Worm (Caenorhabditis elegans) whole organism, midembryonic: Measurements from ENCODE around the gene EGAP2.2.
A peak's percentile ranks its signal among the peaks of the same experiment; 100 is the strongest.

ENCODE experiments used
- T22C8.4 ChIP-seq: fragments of 200-800 bp; sonication (Bioruptor generic); IDR thresholded peaks from 2 replicates; pipeline ENCODE4 v1.3.6; 2022; ENCODE audit warnings: missing genetic modification characterization, missing compliant biosample characterization
- cog-1 ChIP-seq: sonication (generic microtip); optimal IDR thresholded peaks from 2 replicates; lab custom pipeline; 2016; ENCODE audit warnings: missing genetic modification characterization, missing compliant biosample characterization
- flt-1 ChIP-seq: fragments of 200-800 bp; sonication (Bioruptor generic); IDR thresholded peaks from 2 replicates; pipeline ENCODE4 v1.3.6; 2022; ENCODE audit warnings: missing genetic modification characterization, missing compliant biosample characterization
- klf-2 ChIP-seq: fragments of 200-800 bp; sonication (Bioruptor generic); conservative IDR thresholded peaks from 2 replicates; pipeline ENCODE4 v1.3.6; 2022; ENCODE audit warnings: missing genetic modification reagents, missing genetic modification characterization, missing compliant biosample characterization
- med-1 ChIP-seq: sonication (generic microtip); optimal IDR thresholded peaks from 2 replicates; lab custom pipeline; 2017; ENCODE audit warnings: missing genetic modification characterization, mild to moderate bottlenecking, missing compliant biosample characterization, antibody characterized with exemption, missing genetic modification reagents; ENCODE audit not compliant: insufficient read depth
- ref-1 ChIP-seq: fragments of 200-800 bp; sonication (Bioruptor generic); conservative IDR thresholded peaks from 2 replicates; pipeline ENCODE4 v1.3.6; 2022; ENCODE audit warnings: missing genetic modification reagents, missing genetic modification characterization, missing compliant biosample characterization
- tab-1 ChIP-seq: fragments of 200-800 bp; sonication (Bioruptor generic); IDR thresholded peaks from 2 replicates; pipeline ENCODE4 v1.3.6; 2022; ENCODE audit warnings: missing genetic modification characterization, missing compliant biosample characterization
- ztf-23 ChIP-seq: fragments of 200-800 bp; sonication (Bioruptor generic); IDR thresholded peaks from 2 replicates; pipeline ENCODE4 v1.3.6; 2022; ENCODE audit warnings: missing genetic modification reagents, missing genetic modification characterization, missing compliant biosample characterization
- ztf-29 ChIP-seq: fragments of 200-800 bp; sonication (Bioruptor generic); IDR thresholded peaks from 2 replicates; pipeline ENCODE4 v1.3.6; 2022; ENCODE audit warnings: missing genetic modification reagents, missing genetic modification characterization, missing compliant biosample characterization

EGAP2.2 gene

ce11 chrII:5228662-5229061 is 1.0 kb upstream of the EGAP2.2 start:
- TF ChIP-seq tab-1 (GFP tag; lab: Robert Waterston, UW) (0 out of 2 replicates have a peak, but pooled peaks have one; percentile 41), med-1 (GFP tag; lab: Kevin White, UChicago) (no peak)

- TF ChIP-seq ref-1 (no peak), T22C8.4 (0 out of 2 replicates have a peak, but pooled peaks have one; percentile 34), klf-2 (no peak), cog-1 (no peak), flt-1 (GFP tag; lab: Robert Waterston, UW) (peak; percentile 49; the same call in 1 of the 2 replicates), ztf-29 (no peak), ztf-23 (GFP tag; lab: Robert Waterston, UW) (no peak), med-1 (GFP tag; lab: Kevin White, UChicago) (no peak)
Observed at ce11 chrII:5231111-5231510, 1.4 kb downstream of the EGAP2.2 start, which contains the start of gene EGAP2.1. Gene EGAP2.1, plus strand, starts transcription at chrII:5231411.

ce11 chrII:5234728-5235127 is 5.0 kb downstream of the EGAP2.2 start:
- TF ChIP-seq klf-2, result no peak
- no peak for TF ChIP-seq ztf-23 (GFP tag; lab: Robert Waterston, UW)
- no peak for TF ChIP-seq cog-1
- TF ChIP-seq ref-1, result no peak
- no peak for TF ChIP-seq ztf-29
- TF ChIP-seq T22C8.4, result no peak
- TF ChIP-seq tab-1 (GFP tag; lab: Robert Waterston, UW), result no peak
- TF ChIP-seq med-1 (GFP tag; lab: Kevin White, UChicago), result no peak
- no peak for TF ChIP-seq flt-1 (GFP tag; lab: Robert Waterston, UW)

- TF ChIP-seq tab-1 (GFP tag; lab: Robert Waterston, UW) (no peak), cog-1 (no peak), ztf-23 (GFP tag; lab: Robert Waterston, UW) (no peak), T22C8.4 (no peak), med-1 (GFP tag; lab: Kevin White, UChicago) (no peak), klf-2 (no peak), ref-1 (no peak), ztf-29 (no peak), flt-1 (GFP tag; lab: Robert Waterston, UW) (no peak)
Observed at ce11 chrII:5235758-5236157, 6.1 kb downstream of the EGAP2.2 start, which contains the start of gene pho-1. Gene pho-1, minus strand, starts transcription at chrII:5235846.

ce11 chrII:5237699-5238098 is 8.0 kb downstream of the EGAP2.2 start:
- TF ChIP-seq tab-1 (GFP tag; lab: Robert Waterston, UW), result no peak
- peak; percentile 56; the same call in 1 of the 2 replicates for TF ChIP-seq ztf-23 (GFP tag; lab: Robert Waterston, UW)
- TF ChIP-seq cog-1, result no peak
- TF ChIP-seq flt-1 (GFP tag; lab: Robert Waterston, UW), result peak; percentile 72
- no peak for TF ChIP-seq med-1 (GFP tag; lab: Kevin White, UChicago)
- no peak for TF ChIP-seq klf-2
- 0 out of 2 replicates have a peak, but pooled peaks have one; percentile 15 for TF ChIP-seq ref-1
- no peak for TF ChIP-seq T22C8.4
- peak; percentile 62; the same call in 1 of the 2 replicates for TF ChIP-seq ztf-29

ce11 chrII:5238366-5238765 is 8.7 kb downstream of the EGAP2.2 start, which contains the start of gene pho-4:
Gene pho-4, minus strand, starts transcription at chrII:5238466.
- TF ChIP-seq T22C8.4, result no peak
- TF ChIP-seq ref-1, result no peak
- no peak for TF ChIP-seq flt-1 (GFP tag; lab: Robert Waterston, UW)
- no peak for TF ChIP-seq ztf-23 (GFP tag; lab: Robert Waterston, UW)
- no peak for TF ChIP-seq med-1 (GFP tag; lab: Kevin White, UChicago)

- TF ChIP-seq med-1 (GFP tag; lab: Kevin White, UChicago) (no peak), T22C8.4 (no peak), klf-2 (no peak), flt-1 (GFP tag; lab: Robert Waterston, UW) (no peak), cog-1 (no peak), ztf-29 (no peak), ref-1 (no peak), tab-1 (GFP tag; lab: Robert Waterston, UW) (no peak), ztf-23 (GFP tag; lab: Robert Waterston, UW) (no peak)
Observed at ce11 chrII:5241560-5241959, 11.9 kb downstream of the EGAP2.2 start, which contains the start of gene T16D1.1. Gene T16D1.1, minus strand, starts transcription at chrII:5241660.

ce11 chrII:5246791-5247361 is 17.2 kb downstream of the EGAP2.2 start, which contains the start of gene ptr-6:
Gene ptr-6, minus strand, starts transcription at chrII:5246837.
- no peak for TF ChIP-seq ref-1
- no peak for TF ChIP-seq ztf-29
- TF ChIP-seq T22C8.4, result no peak
- no peak for TF ChIP-seq med-1 (GFP tag; lab: Kevin White, UChicago)
- no peak for TF ChIP-seq flt-1 (GFP tag; lab: Robert Waterston, UW)
- TF ChIP-seq ztf-23 (GFP tag; lab: Robert Waterston, UW), result no peak
- TF ChIP-seq klf-2, result no peak
- TF ChIP-seq cog-1, result no peak
- TF ChIP-seq tab-1 (GFP tag; lab: Robert Waterston, UW), result no peak

- TF ChIP-seq T22C8.4, result no peak
- no peak for TF ChIP-seq med-1 (GFP tag; lab: Kevin White, UChicago)
- TF ChIP-seq ztf-23 (GFP tag; lab: Robert Waterston, UW), result no peak
- no peak for TF ChIP-seq klf-2
- no peak for TF ChIP-seq tab-1 (GFP tag; lab: Robert Waterston, UW)
- TF ChIP-seq ref-1, result no peak
- no peak for TF ChIP-seq ztf-29
- TF ChIP-seq cog-1, result no peak
Observed at ce11 chrII:5255435-5255834, 25.7 kb downstream of the EGAP2.2 start, which contains the start of gene frpr-4. Gene frpr-4, minus strand, starts transcription at chrII:5255535.

- TF ChIP-seq klf-2, result no peak
- TF ChIP-seq ztf-29, result no peak
- no peak for TF ChIP-seq cog-1
- TF ChIP-seq med-1 (GFP tag; lab: Kevin White, UChicago), result no peak
- TF ChIP-seq tab-1 (GFP tag; lab: Robert Waterston, UW), result no peak
- no peak for TF ChIP-seq T22C8.4
- TF ChIP-seq ref-1, result no peak
- no peak for TF ChIP-seq flt-1 (GFP tag; lab: Robert Waterston, UW)
- TF ChIP-seq ztf-23 (GFP tag; lab: Robert Waterston, UW), result no peak
Observed at ce11 chrII:5264650-5265049, 35.0 kb downstream of the EGAP2.2 start.
